Fruit fly (Drosophila melanogaster) S2 (cell line): Measurements from ENCODE around the gene Ythdc1.

Source experiments
- CG8478 ChIP-seq: fragments of >200 bp; optimal IDR thresholded peaks from 2 replicates; lab custom pipeline; 2018
- CTCF ChIP-seq, 2 experiments: fragments of >200 bp; optimal IDR thresholded peaks; 2 replicates each; lab custom pipeline; 2018

DNA sequence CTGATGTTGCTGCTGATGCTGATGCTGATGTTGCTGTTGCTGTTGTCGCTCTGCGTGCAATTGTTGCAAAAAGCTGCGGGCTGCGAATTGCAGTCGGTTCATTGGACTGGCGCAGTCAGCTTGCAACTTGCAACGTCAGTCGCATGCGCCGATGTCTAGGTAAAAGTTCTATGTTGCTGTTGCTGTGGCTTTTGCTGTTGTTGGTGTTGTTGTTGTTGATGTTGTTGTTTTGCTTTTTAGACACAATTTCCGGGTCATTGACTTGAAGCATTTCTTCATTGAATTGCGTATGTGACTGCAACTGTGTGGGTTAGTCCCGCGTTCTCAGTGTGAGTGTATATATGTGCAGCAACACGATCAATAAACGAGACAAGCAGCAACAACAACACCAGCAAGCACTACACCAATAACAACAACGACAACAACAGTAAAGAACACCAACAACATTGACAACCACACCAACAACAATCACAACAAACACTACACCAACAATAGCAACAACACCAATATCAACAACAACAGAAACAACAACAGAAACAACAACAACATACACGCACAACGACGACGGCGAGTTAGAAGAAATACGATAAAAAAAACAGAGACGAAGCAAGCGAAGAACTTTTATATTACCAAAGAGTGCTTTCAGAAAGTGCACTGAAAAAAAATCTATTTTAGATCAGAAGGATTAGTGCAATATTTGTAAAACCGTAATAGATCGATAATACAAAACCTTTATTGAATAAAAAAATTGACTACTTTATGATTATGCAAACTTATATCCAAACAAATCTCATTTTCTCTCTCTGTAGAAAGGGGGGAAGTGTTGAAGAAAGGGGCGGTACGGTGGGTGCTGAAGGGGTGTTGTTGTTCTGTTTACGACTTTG lies 20.2 kb upstream of the Ythdc1 start:
- TF ChIP-seq CG8478 (lab: Kevin White, UChicago) (no peak), CTCF (optimal IDR thresholded peaks at IDR 0.05; lab: Kevin White, UChicago) (no peak)
